Fruit fly (Drosophila melanogaster): ENCODE results near the gene rst.

dm6 chrX:3016462-3016861, 42.8 kb upstream of the rst start:
- no peak for TF ChIP-seq btn (GFP tag; optimal IDR thresholded peaks at IDR 0.05)
- no peak for TF ChIP-seq abd-A (tag; optimal IDR thresholded peaks at IDR 0.05)
- TF ChIP-seq Ravus (GFP tag; IDR thresholded peaks at IDR 0.05): no peak
- TF ChIP-seq Mes4 (GFP tag; optimal IDR thresholded peaks at IDR 0.05): no peak
- TF ChIP-seq ERR (GFP tag; optimal IDR thresholded peaks at IDR 0.05): no peak
- no peak for TF ChIP-seq CG15601 (tag; optimal IDR thresholded peaks at IDR 0.05)
- no peak for TF ChIP-seq gro (GFP tag; optimal IDR thresholded peaks at IDR 0.05)
- peak; percentile 25 to 65 for TF ChIP-seq bsh (GFP tag; optimal IDR thresholded peaks at IDR 0.05)
- TF ChIP-seq CG2116 (GFP tag; optimal IDR thresholded peaks at IDR 0.05): no peak
- TF ChIP-seq CG12391 (tag; optimal IDR thresholded peaks at IDR 0.05): peak; percentile 32
- no peak for TF ChIP-seq sr (GFP tag; IDR thresholded peaks at IDR 0.05)
- TF ChIP-seq lola (GFP tag; optimal IDR thresholded peaks at IDR 0.05): peak in 1 of 3 experiments; percentile 47

Data from whole organism, embryonic.